Worm (Caenorhabditis elegans): ENCODE data around the gene cbp-1.

Gene cbp-1

ce11 chrIII:9783133-9783590, 16.9 kb downstream of the cbp-1 start (continued):
- no peak for TF ChIP-seq lin-1 (GFP tag; IDR thresholded peaks at IDR 0.05)
- 0 out of 2 replicates have a peak, but pooled peaks have one; percentile 7 for TF ChIP-seq Y105C5A.15 (GFP tag; IDR thresholded peaks at IDR 0.05)
- no peak for TF ChIP-seq lim-7 (GFP tag; IDR thresholded peaks at IDR 0.05)
- peak; percentile 73 for TF ChIP-seq nhr-102 (tag; optimal IDR thresholded peaks at IDR 0.05)
- no peak for TF ChIP-seq lin-15B (tag; optimal IDR thresholded peaks at IDR 0.05)
- no peak for TF ChIP-seq ZK337.2 (GFP tag; IDR thresholded peaks at IDR 0.05)
- TF ChIP-seq egl-27 (tag; optimal IDR thresholded peaks at IDR 0.05) = no peak
- no peak for TF ChIP-seq lir-3 (tag; optimal IDR thresholded peaks at IDR 0.05)
- TF ChIP-seq zfp-3 (GFP tag; conservative IDR thresholded peaks at IDR 0.05) = peak; percentile 83
- no peak for TF ChIP-seq cey-2 (tag; optimal IDR thresholded peaks at IDR 0.05; ENCODE audit: borderline replicate concordance, insufficient read depth)
- peak; percentile 51 for TF ChIP-seq nhr-111 (GFP tag; optimal IDR thresholded peaks at IDR 0.05)
- no peak for TF ChIP-seq ceh-32 (tag; optimal IDR thresholded peaks at IDR 0.05; ENCODE audit: poor library complexity)
- TF ChIP-seq nhr-48 (tag; optimal IDR thresholded peaks at IDR 0.05) = peak; percentile 26
- no peak for TF ChIP-seq zip-2 (tag; optimal IDR thresholded peaks at IDR 0.05)
- TF ChIP-seq ceh-62 (tag; optimal IDR thresholded peaks at IDR 0.05) = no peak
- no peak for TF ChIP-seq daf-8 (GFP tag; IDR thresholded peaks at IDR 0.05)
- TF ChIP-seq Y48G9A.11 (GFP tag; IDR thresholded peaks at IDR 0.05) = no peak
- TF ChIP-seq lsy-2 (tag; optimal IDR thresholded peaks at IDR 0.05) = peak in 1 of 2 experiments; percentile 50
- TF ChIP-seq nhr-25 (tag; optimal IDR thresholded peaks at IDR 0.05; ENCODE audit: borderline replicate concordance, insufficient read depth) = peak; percentile 11
- TF ChIP-seq zfp-2 (tag; optimal IDR thresholded peaks at IDR 0.05) = no peak
- no peak for TF ChIP-seq rbr-2 (tag; optimal IDR thresholded peaks at IDR 0.05)
- no peak for TF ChIP-seq jun-1 (tag; optimal IDR thresholded peaks at IDR 0.05)
- TF ChIP-seq ceh-44 (GFP tag; IDR thresholded peaks at IDR 0.05) = no peak
- no peak for TF ChIP-seq mxl-2 (GFP tag; conservative IDR thresholded peaks at IDR 0.05)
- TF ChIP-seq egl-43 (GFP tag; IDR thresholded peaks at IDR 0.05) = no peak
- no peak for TF ChIP-seq unc-39 (tag; optimal IDR thresholded peaks at IDR 0.05)
- TF ChIP-seq ztf-7 (tag; optimal IDR thresholded peaks at IDR 0.05) = no peak
- peak; percentile 47 for TF ChIP-seq T20F7.1 (GFP tag; optimal IDR thresholded peaks at IDR 0.05)
- no peak for TF ChIP-seq F44E2.7 (GFP tag; IDR thresholded peaks at IDR 0.05)
- TF ChIP-seq daf-16 (GFP tag; optimal IDR thresholded peaks at IDR 0.05) = peak in 1 of 2 experiments; percentile 62
- peak; percentile 61 for TF ChIP-seq daf-16 (tag; optimal IDR thresholded peaks at IDR 0.05)
- TF ChIP-seq nhr-77 (tag; optimal IDR thresholded peaks at IDR 0.05) = no peak
- TF ChIP-seq nhr-237 (tag; optimal IDR thresholded peaks at IDR 0.05) = no peak

- TF ChIP-seq Y75B8A.6 (GFP tag; IDR thresholded peaks at IDR 0.05) (no peak), dmd-6 (GFP tag; IDR thresholded peaks at IDR 0.05) (peak; percentile 74), fkh-10 (GFP tag; optimal IDR thresholded peaks at IDR 0.05) (no peak), lin-38 (GFP tag; IDR thresholded peaks at IDR 0.05) (0 out of 2 replicates have a peak, but pooled peaks have one; percentile 31), unc-62 (GFP tag; optimal IDR thresholded peaks at IDR 0.05 in 1 of 2) (no peak), unc-62 (tag; optimal IDR thresholded peaks at IDR 0.05) (no peak), tra-1 (GFP tag; IDR thresholded peaks at IDR 0.05) (no peak), nhr-237 (tag; optimal IDR thresholded peaks at IDR 0.05) (no peak), dve-1 (tag; optimal IDR thresholded peaks at IDR 0.05; ENCODE audit: insufficient read depth) (peak; percentile 54), rbr-2 (tag; optimal IDR thresholded peaks at IDR 0.05) (no peak), snpc-4 (tag; optimal IDR thresholded peaks at IDR 0.05) (no peak), pqm-1 (tag; optimal IDR thresholded peaks at IDR 0.05) (peak; percentile 88), lsy-2 (tag; optimal IDR thresholded peaks at IDR 0.05) (peak in 1 of 2 experiments; percentile 10), nhr-28 (tag; optimal IDR thresholded peaks at IDR 0.05) (peak; percentile 40), mes-2 (tag; optimal IDR thresholded peaks at IDR 0.05; ENCODE audit: poor library complexity, severe bottlenecking) (no peak), zfp-2 (tag; optimal IDR thresholded peaks at IDR 0.05) (no peak), daf-16 (GFP tag; optimal IDR thresholded peaks at IDR 0.05) (no peak), daf-16 (tag; optimal IDR thresholded peaks at IDR 0.05) (peak; percentile 33), zip-2 (tag; optimal IDR thresholded peaks at IDR 0.05) (no peak), nhr-77 (tag; optimal IDR thresholded peaks at IDR 0.05) (peak; percentile 17), T20F7.1 (GFP tag; optimal IDR thresholded peaks at IDR 0.05) (peak; percentile 5)
Observed at ce11 chrIII:9786776-9787175, 20.5 kb downstream of the cbp-1 start.

Data from whole organism, L4 larva.